Fruit fly (Drosophila melanogaster) Kc167 (cell line): ENCODE measurements around the gene ACXD.

Experiments
- Sin3A ChIP-seq: fragments of >200 bp; optimal IDR thresholded peaks from 2 replicates; lab custom pipeline; 2018; ENCODE audit warnings: missing external identifiers
- h ChIP-seq: fragments of >200 bp; optimal IDR thresholded peaks from 3 replicates; lab custom pipeline; 2018; ENCODE audit warnings: missing external identifiers
- ttk ChIP-seq: sonication (Bioruptor generic); optimal IDR thresholded peaks from 2 replicates; lab custom pipeline; 2017; ENCODE audit warnings: missing external identifiers

DNA sequence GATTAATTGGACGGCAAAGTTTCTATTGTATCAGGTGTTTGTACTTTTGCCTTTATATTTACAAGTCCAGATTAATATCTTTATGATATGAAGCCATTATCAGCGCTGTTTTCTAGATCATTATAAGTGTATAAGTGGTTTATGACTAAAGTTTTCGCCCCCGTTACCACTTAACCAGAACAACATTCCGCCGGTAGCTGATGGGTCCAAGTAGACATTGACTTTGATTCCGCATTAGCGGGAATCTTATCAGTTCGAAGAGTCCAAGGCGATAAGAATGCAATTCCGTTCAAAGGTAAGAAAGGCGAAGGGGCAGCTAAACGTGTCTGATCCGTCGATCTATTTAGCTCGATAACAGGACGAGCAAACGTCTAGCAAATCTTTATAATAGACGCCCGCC, 45.9 kb upstream of the ACXD start:
- no peak for TF ChIP-seq Sin3A
- TF ChIP-seq ttk (lab: Kevin White, UChicago), result no peak
- TF ChIP-seq h, result no peak
